Worm (Caenorhabditis elegans) whole organism, L1 larva: ENCODE data around the gene Y50D7A.10.

Source experiments
- C04F5.9 ChIP-seq: sonication (generic microtip); optimal IDR thresholded peaks from 2 replicates; lab custom pipeline; 2016; ENCODE audit warnings: missing genetic modification characterization, missing compliant biosample characterization
- Y116A8C.19 ChIP-seq: sonication (generic microtip); optimal IDR thresholded peaks from 2 replicates; lab custom pipeline; 2016; ENCODE audit warnings: missing compliant biosample characterization, missing genetic modification characterization, borderline replicate concordance
- aha-1 ChIP-seq: fragments of 150-350 bp; optimal IDR thresholded peaks from 2 replicates; lab custom pipeline; 2014; ENCODE audit warnings: missing biosample characterization, missing genetic modification characterization
- alr-1 ChIP-seq: fragments of 200-800 bp; sonication (Bioruptor generic); optimal IDR thresholded peaks from 2 replicates; lab custom pipeline; 2018; ENCODE audit warnings: borderline replicate concordance, mild to moderate bottlenecking, missing genetic modification characterization, missing compliant biosample characterization
- aly-2 ChIP-seq: fragments of 150-350 bp; optimal IDR thresholded peaks from 2 replicates; lab custom pipeline; 2014; ENCODE audit warnings: missing biosample characterization, missing genetic modification characterization
- blmp-1 ChIP-seq: fragments of 150-350 bp; optimal IDR thresholded peaks from 2 replicates; lab custom pipeline; 2014; ENCODE audit warnings: missing biosample characterization, missing genetic modification characterization
- ceh-8 ChIP-seq: fragments of 200-800 bp; sonication (Bioruptor generic); optimal IDR thresholded peaks from 2 replicates; lab custom pipeline; 2018; ENCODE audit warnings: mild to moderate bottlenecking, missing genetic modification characterization, moderate library complexity, missing compliant biosample characterization
- ceh-88 ChIP-seq: fragments of 200-800 bp; sonication (Bioruptor generic); IDR thresholded peaks from 2 replicates; pipeline ENCODE4 v1.3.6; 2022; ENCODE audit warnings: missing genetic modification characterization, missing compliant biosample characterization
- efl-1 ChIP-seq, 4 experiments: fragments of 150-350 bp; optimal IDR thresholded peaks in 3 of 4; peaks in 1 of 4; 1 replicate in 1 of 4; 2 replicates in 3 of 4; lab custom pipeline; 2014; ENCODE audit warnings: missing biosample characterization in 2 of 4, missing genetic modification characterization in 2 of 4, missing genetic modification reagents in 2 of 4
- elt-2 ChIP-seq: sonication (generic microtip); optimal IDR thresholded peaks from 2 replicates; lab custom pipeline; 2016; ENCODE audit warnings: missing genetic modification characterization, mild to moderate bottlenecking, inconsistent platforms, missing compliant biosample characterization, missing genetic modification reagents
- elt-3 ChIP-seq, 6 experiments: fragments of 150-350 bp in 1 of 6; sonication (generic microtip); optimal IDR thresholded peaks; 2 replicates each; lab custom pipeline; 2017 to 2018; ENCODE audit warnings: missing biosample characterization in 6 of 6, missing genetic modification characterization in 6 of 6, inconsistent platforms in 1 of 6
- fkh-8 ChIP-seq: sonication (generic microtip); optimal IDR thresholded peaks from 2 replicates; lab custom pipeline; 2016; ENCODE audit warnings: mild to moderate bottlenecking, missing genetic modification characterization, missing compliant biosample characterization
- fos-1 ChIP-seq: fragments of 150-350 bp; optimal IDR thresholded peaks from 2 replicates; lab custom pipeline; 2014; ENCODE audit warnings: missing biosample characterization, missing genetic modification characterization
- grh-1 ChIP-seq: fragments of 200-800 bp; sonication (Bioruptor generic); IDR thresholded peaks from 2 replicates; pipeline ENCODE4 v1.3.6; 2022; ENCODE audit warnings: missing genetic modification reagents, missing genetic modification characterization, missing compliant biosample characterization
- hpl-2 ChIP-seq: fragments of 150-350 bp; optimal IDR thresholded peaks from 2 replicates; lab custom pipeline; 2014; ENCODE audit warnings: missing biosample characterization, missing genetic modification reagents, missing genetic modification characterization
- lin-14 ChIP-seq: fragments of 200-800 bp; sonication (Bioruptor generic); optimal IDR thresholded peaks from 2 replicates; lab custom pipeline; 2018; ENCODE audit warnings: mild to moderate bottlenecking, missing genetic modification characterization, moderate library complexity, missing compliant biosample characterization
- lin-35 ChIP-seq, 2 experiments: fragments of 150-350 bp; optimal IDR thresholded peaks; 2 replicates each; lab custom pipeline; 2014; ENCODE audit warnings: missing biosample characterization in 2 of 2, missing genetic modification characterization in 2 of 2, missing genetic modification reagents in 2 of 2
- lin-39 ChIP-seq: fragments of 150-350 bp; optimal IDR thresholded peaks from 2 replicates; lab custom pipeline; 2014; ENCODE audit warnings: missing biosample characterization, missing genetic modification reagents, missing genetic modification characterization
- lir-3 ChIP-seq: sonication (generic microtip); optimal IDR thresholded peaks from 2 replicates; lab custom pipeline; 2016; ENCODE audit warnings: mild to moderate bottlenecking, missing genetic modification characterization, moderate library complexity, missing compliant biosample characterization; ENCODE audit not compliant: poor library complexity
- lsy-2 ChIP-seq, 2 experiments: fragments of 150-350 bp; optimal IDR thresholded peaks; 2 replicates each; lab custom pipeline; 2014; ENCODE audit warnings: missing biosample characterization in 2 of 2, missing genetic modification characterization in 2 of 2
- mep-1 ChIP-seq: fragments of 150-350 bp; optimal IDR thresholded peaks from 2 replicates; lab custom pipeline; 2014; ENCODE audit warnings: missing biosample characterization, missing genetic modification characterization
- nhr-47 ChIP-seq: sonication (generic microtip); optimal IDR thresholded peaks from 2 replicates; lab custom pipeline; 2016; ENCODE audit warnings: mild to moderate bottlenecking, missing genetic modification characterization, moderate library complexity, missing compliant biosample characterization
- nhr-71 ChIP-seq: sonication (generic microtip); optimal IDR thresholded peaks from 2 replicates; lab custom pipeline; 2016; ENCODE audit warnings: mild to moderate bottlenecking, missing genetic modification characterization, moderate library complexity, missing compliant biosample characterization
- nhr-76 ChIP-seq: sonication (generic microtip); optimal IDR thresholded peaks from 2 replicates; lab custom pipeline; 2017; ENCODE audit warnings: missing biosample characterization, missing genetic modification characterization
- nhr-77 ChIP-seq: fragments of 150-350 bp; optimal IDR thresholded peaks from 2 replicates; lab custom pipeline; 2014; ENCODE audit warnings: missing biosample characterization, missing genetic modification characterization
- nhr-85 ChIP-seq: sonication (generic microtip); peaks from one replicate; lab custom pipeline; 2016; ENCODE audit warnings: missing genetic modification characterization, inconsistent platforms, missing compliant biosample characterization
- pag-3 ChIP-seq: sonication (generic microtip); optimal IDR thresholded peaks from 2 replicates; lab custom pipeline; 2017; ENCODE audit warnings: missing genetic modification characterization, mild to moderate bottlenecking, missing compliant biosample characterization, antibody characterized with exemption, borderline replicate concordance; ENCODE audit not compliant: insufficient read depth
- pax-3 ChIP-seq: fragments of 200-800 bp; sonication (Bioruptor generic); optimal IDR thresholded peaks from 2 replicates; lab custom pipeline; 2018; ENCODE audit warnings: mild to moderate bottlenecking, missing genetic modification characterization, moderate library complexity, missing compliant biosample characterization
- unc-30 ChIP-seq: sonication (generic microtip); optimal IDR thresholded peaks from 2 replicates; lab custom pipeline; 2017; ENCODE audit warnings: missing biosample characterization, missing genetic modification characterization
- vab-15 ChIP-seq: sonication (generic microtip); optimal IDR thresholded peaks from 2 replicates; lab custom pipeline; 2017; ENCODE audit warnings: missing genotype, mild to moderate bottlenecking, missing genetic modification characterization, missing compliant biosample characterization
- zag-1 ChIP-seq: fragments of 150-350 bp; optimal IDR thresholded peaks from 2 replicates; lab custom pipeline; 2014; ENCODE audit warnings: missing biosample characterization, missing genetic modification characterization

Y50D7A.10 gene

ce11 chrIII:354545-355460 is 39.5 kb downstream of the Y50D7A.10 start, which contains the start of gene gei-4 (continued):
- TF ChIP-seq Y116A8C.19 (tag; lab: Kevin White, UChicago) (peak; percentile 18), aha-1 (tag; lab: Kevin White, UChicago) (peak; percentile 26), nhr-47 (tag; lab: Kevin White, UChicago) (peak; percentile 96), grh-1 (GFP tag; lab: Robert Waterston, UW) (peak; percentile 57), C04F5.9 (peak; percentile 34), ceh-8 (GFP tag; lab: Kevin White, UChicago) (peak; percentile 64), nhr-76 (tag; lab: Kevin White, UChicago) (peak; percentile 21), nhr-77 (tag; lab: Kevin White, UChicago) (peak; percentile 58), aly-2 (tag; lab: Kevin White, UChicago) (no peak), pax-3 (tag; lab: Kevin White, UChicago) (peak; percentile 86), zag-1 (tag; lab: Kevin White, UChicago) (no peak)

DNA sequence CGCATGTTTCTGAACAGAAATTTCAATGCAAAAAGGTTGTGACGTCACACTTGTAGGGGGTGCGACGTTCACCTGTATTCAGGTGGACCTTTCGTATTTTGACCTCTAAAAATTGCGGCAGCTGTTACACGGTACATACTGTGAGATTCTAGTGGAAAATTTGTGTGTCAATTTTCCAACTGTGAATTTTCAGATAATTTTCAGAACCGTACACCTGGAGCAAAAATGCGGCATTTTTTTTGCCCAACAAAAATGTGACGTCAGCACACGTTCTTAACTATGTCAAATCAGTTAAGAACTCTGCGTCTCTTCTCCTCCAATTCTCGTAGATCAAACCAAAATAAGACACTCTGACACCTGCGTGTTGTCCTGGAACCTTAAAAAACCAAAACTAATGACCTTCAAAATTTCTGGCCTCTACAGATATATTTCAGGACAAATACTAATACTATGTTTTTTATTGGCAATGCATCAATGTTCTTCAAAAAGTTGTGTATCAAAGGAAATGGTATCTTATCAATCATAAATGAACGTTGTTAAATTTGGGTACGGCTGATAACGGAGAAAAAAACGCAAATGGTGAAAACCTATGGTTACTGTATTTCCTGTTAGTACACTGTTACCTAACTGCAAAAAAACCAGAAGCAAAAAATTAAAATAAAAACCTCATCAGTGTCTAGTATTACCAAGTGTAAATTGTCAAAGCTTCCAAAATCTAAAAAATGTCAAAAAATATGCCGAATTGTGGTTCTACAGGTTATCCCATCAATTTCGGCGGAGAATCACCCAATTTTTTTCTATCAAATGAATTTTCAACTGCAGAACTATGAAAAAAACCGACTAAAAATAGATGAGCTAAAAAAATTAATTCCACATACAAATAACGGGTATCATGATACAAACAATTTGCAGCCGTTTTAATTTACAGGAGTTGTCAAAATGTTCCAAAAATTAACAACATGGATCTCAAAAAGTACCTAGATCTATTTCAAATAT is 41.9 kb downstream of the Y50D7A.10 start:
- TF ChIP-seq nhr-47 (tag; lab: Kevin White, UChicago), result no peak
- TF ChIP-seq mep-1 (tag; lab: Kevin White, UChicago), result peak; percentile 14
- TF ChIP-seq pag-3 (tag; lab: Kevin White, UChicago), result no peak
- no peak for TF ChIP-seq C04F5.9
- TF ChIP-seq Y116A8C.19 (tag; lab: Kevin White, UChicago), result no peak
- no peak for TF ChIP-seq unc-30 (tag; lab: Kevin White, UChicago)
- peak in 1 of 2 experiments; percentile 18 for TF ChIP-seq lin-35 (GFP tag; optimal IDR thresholded peaks at IDR 0.05; lab: Kevin White, UChicago)
- no peak for TF ChIP-seq alr-1 (tag; lab: Kevin White, UChicago)
- no peak for TF ChIP-seq efl-1 (optimal IDR thresholded peaks at IDR 0.05; lab: Kevin White, UChicago)
- peak in 1 of 2 experiments; percentile 85 for TF ChIP-seq efl-1 (GFP tag; optimal IDR thresholded peaks at IDR 0.05 in 1 of 2; lab: Kevin White, UChicago)
- TF ChIP-seq elt-2, result peak; percentile 56
- TF ChIP-seq aly-2 (tag; lab: Kevin White, UChicago), result no peak
- TF ChIP-seq fkh-8 (tag; lab: Kevin White, UChicago), result no peak
- peak; percentile 56 for TF ChIP-seq nhr-85
- TF ChIP-seq elt-3 (tag; optimal IDR thresholded peaks at IDR 0.05; lab: Kevin White, UChicago), result peak in 2 of 6 experiments; percentile 35 to 53
- no peak for TF ChIP-seq ceh-8 (GFP tag; lab: Kevin White, UChicago)
- no peak for TF ChIP-seq aha-1 (tag; lab: Kevin White, UChicago)
- peak in 1 of 2 experiments; percentile 29 for TF ChIP-seq lsy-2 (tag; optimal IDR thresholded peaks at IDR 0.05; lab: Kevin White, UChicago)
- no peak for TF ChIP-seq ceh-88 (GFP tag; lab: Robert Waterston, UW)
- TF ChIP-seq hpl-2 (GFP tag; lab: Kevin White, UChicago), result peak; percentile 24
- TF ChIP-seq lin-39 (tag; lab: Kevin White, UChicago), result no peak
- TF ChIP-seq pax-3 (tag; lab: Kevin White, UChicago), result no peak
- TF ChIP-seq vab-15, result no peak
- TF ChIP-seq fos-1 (tag; lab: Kevin White, UChicago), result peak; percentile 25
- TF ChIP-seq nhr-71 (tag; lab: Kevin White, UChicago), result peak; percentile 17
- peak; percentile 11 for TF ChIP-seq lin-14 (GFP tag; lab: Kevin White, UChicago)
- no peak for TF ChIP-seq blmp-1

DNA sequence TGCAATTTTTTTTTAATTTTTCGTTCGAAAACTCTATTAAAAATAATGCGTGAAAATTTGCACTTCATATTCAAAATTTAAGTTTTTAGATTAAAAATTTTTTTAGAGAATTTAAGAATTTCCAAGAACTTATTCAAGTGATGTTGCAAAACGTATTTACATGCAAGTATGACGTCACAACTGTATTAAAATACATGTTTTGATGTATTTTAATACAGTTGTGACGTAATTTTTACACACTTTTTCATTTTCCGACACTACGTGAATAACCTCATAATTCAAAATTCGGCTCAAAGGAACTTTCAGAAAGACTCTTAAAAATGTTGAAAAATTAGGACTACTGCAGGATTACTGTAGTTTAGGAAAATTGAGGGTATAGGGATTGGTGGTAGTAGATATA is 42.8 kb downstream of the Y50D7A.10 start:
- TF ChIP-seq lir-3 (tag; lab: Kevin White, UChicago), result no peak
- no peak for TF ChIP-seq mep-1 (tag; lab: Kevin White, UChicago)
- TF ChIP-seq C04F5.9, result no peak
- TF ChIP-seq grh-1 (GFP tag; lab: Robert Waterston, UW), result no peak
